Worm (Caenorhabditis elegans) whole organism, midembryonic: ENCODE results near the gene F16G10.7.

Experiments
- T22C8.4 ChIP-seq: fragments of 200-800 bp; sonication (Bioruptor generic); IDR thresholded peaks from 2 replicates; pipeline ENCODE4 v1.3.6; 2022; ENCODE audit warnings: missing genetic modification characterization, missing compliant biosample characterization
- cog-1 ChIP-seq: sonication (generic microtip); optimal IDR thresholded peaks from 2 replicates; lab custom pipeline; 2016; ENCODE audit warnings: missing genetic modification characterization, missing compliant biosample characterization
- flt-1 ChIP-seq: fragments of 200-800 bp; sonication (Bioruptor generic); IDR thresholded peaks from 2 replicates; pipeline ENCODE4 v1.3.6; 2022; ENCODE audit warnings: missing genetic modification characterization, missing compliant biosample characterization
- klf-2 ChIP-seq: fragments of 200-800 bp; sonication (Bioruptor generic); conservative IDR thresholded peaks from 2 replicates; pipeline ENCODE4 v1.3.6; 2022; ENCODE audit warnings: missing genetic modification reagents, missing genetic modification characterization, missing compliant biosample characterization
- med-1 ChIP-seq: sonication (generic microtip); optimal IDR thresholded peaks from 2 replicates; lab custom pipeline; 2017; ENCODE audit warnings: missing genetic modification characterization, mild to moderate bottlenecking, missing compliant biosample characterization, antibody characterized with exemption, missing genetic modification reagents; ENCODE audit not compliant: insufficient read depth
- ref-1 ChIP-seq: fragments of 200-800 bp; sonication (Bioruptor generic); conservative IDR thresholded peaks from 2 replicates; pipeline ENCODE4 v1.3.6; 2022; ENCODE audit warnings: missing genetic modification reagents, missing genetic modification characterization, missing compliant biosample characterization
- tab-1 ChIP-seq: fragments of 200-800 bp; sonication (Bioruptor generic); IDR thresholded peaks from 2 replicates; pipeline ENCODE4 v1.3.6; 2022; ENCODE audit warnings: missing genetic modification characterization, missing compliant biosample characterization
- ztf-23 ChIP-seq: fragments of 200-800 bp; sonication (Bioruptor generic); IDR thresholded peaks from 2 replicates; pipeline ENCODE4 v1.3.6; 2022; ENCODE audit warnings: missing genetic modification reagents, missing genetic modification characterization, missing compliant biosample characterization
- ztf-29 ChIP-seq: fragments of 200-800 bp; sonication (Bioruptor generic); IDR thresholded peaks from 2 replicates; pipeline ENCODE4 v1.3.6; 2022; ENCODE audit warnings: missing genetic modification reagents, missing genetic modification characterization, missing compliant biosample characterization

Gene F16G10.7

ce11 chrII:2411093-2411492 is 31.0 kb upstream of the F16G10.7 start:
- TF ChIP-seq ref-1 (GFP tag; lab: Robert Waterston, UW) (no peak), med-1 (GFP tag; lab: Kevin White, UChicago) (no peak), klf-2 (no peak), tab-1 (GFP tag; lab: Robert Waterston, UW) (no peak), cog-1 (tag; lab: Kevin White, UChicago) (no peak), flt-1 (GFP tag; lab: Robert Waterston, UW) (no peak), T22C8.4 (GFP tag; lab: Robert Waterston, UW) (no peak), ztf-23 (GFP tag; lab: Robert Waterston, UW) (no peak), ztf-29 (GFP tag; lab: Robert Waterston, UW) (no peak)

- TF ChIP-seq klf-2: no peak
- TF ChIP-seq med-1 (GFP tag; lab: Kevin White, UChicago): no peak
- TF ChIP-seq ztf-29 (GFP tag; lab: Robert Waterston, UW): no peak
- no peak for TF ChIP-seq ref-1 (GFP tag; lab: Robert Waterston, UW)
- no peak for TF ChIP-seq ztf-23 (GFP tag; lab: Robert Waterston, UW)
- TF ChIP-seq tab-1 (GFP tag; lab: Robert Waterston, UW): no peak
- TF ChIP-seq flt-1 (GFP tag; lab: Robert Waterston, UW): no peak
- no peak for TF ChIP-seq cog-1 (tag; lab: Kevin White, UChicago)
- TF ChIP-seq T22C8.4 (GFP tag; lab: Robert Waterston, UW): no peak
Measured at ce11 chrII:2403984-2404383, 23.9 kb upstream of the F16G10.7 start, which contains the start of gene F16G10.1. TSS of gene F16G10.1 (plus strand) at chrII:2404284.

ce11 chrII:2399810-2400209 is 19.7 kb upstream of the F16G10.7 start:
- TF ChIP-seq ztf-23 (GFP tag; lab: Robert Waterston, UW) (no peak), klf-2 (no peak), ztf-29 (GFP tag; lab: Robert Waterston, UW) (no peak), flt-1 (GFP tag; lab: Robert Waterston, UW) (no peak), med-1 (GFP tag; lab: Kevin White, UChicago) (no peak), T22C8.4 (GFP tag; lab: Robert Waterston, UW) (no peak), tab-1 (GFP tag; lab: Robert Waterston, UW) (no peak), cog-1 (tag; lab: Kevin White, UChicago) (no peak), ref-1 (GFP tag; lab: Robert Waterston, UW) (no peak)

ce11 chrII:2398884-2399283 is 18.8 kb upstream of the F16G10.7 start, which contains the start of gene F16G10.14:
TSS of gene F16G10.14 (minus strand) at chrII:2398984.
- no peak for TF ChIP-seq med-1 (GFP tag; lab: Kevin White, UChicago)
- no peak for TF ChIP-seq flt-1 (GFP tag; lab: Robert Waterston, UW)
- TF ChIP-seq ref-1 (GFP tag; lab: Robert Waterston, UW): no peak
- no peak for TF ChIP-seq ztf-23 (GFP tag; lab: Robert Waterston, UW)
- TF ChIP-seq ztf-29 (GFP tag; lab: Robert Waterston, UW): no peak
- TF ChIP-seq tab-1 (GFP tag; lab: Robert Waterston, UW): no peak
- TF ChIP-seq T22C8.4 (GFP tag; lab: Robert Waterston, UW): no peak
- no peak for TF ChIP-seq cog-1 (tag; lab: Kevin White, UChicago)
- no peak for TF ChIP-seq klf-2

- TF ChIP-seq med-1 (GFP tag; lab: Kevin White, UChicago) (no peak), cog-1 (tag; lab: Kevin White, UChicago) (no peak), ref-1 (GFP tag; lab: Robert Waterston, UW) (no peak), ztf-23 (GFP tag; lab: Robert Waterston, UW) (no peak), flt-1 (GFP tag; lab: Robert Waterston, UW) (no peak), tab-1 (GFP tag; lab: Robert Waterston, UW) (no peak), T22C8.4 (GFP tag; lab: Robert Waterston, UW) (no peak), klf-2 (no peak), ztf-29 (GFP tag; lab: Robert Waterston, UW) (no peak)
Measured at ce11 chrII:2395864-2396263, 15.8 kb upstream of the F16G10.7 start, which contains the start of gene F16G10.13. TSS of gene F16G10.13 (minus strand) at chrII:2395964.

ce11 chrII:2393821-2394220 is 13.7 kb upstream of the F16G10.7 start, which contains the start of gene F16G10.11:
TSS of gene F16G10.11 (minus strand) at chrII:2393921.
- TF ChIP-seq tab-1 (GFP tag; lab: Robert Waterston, UW) (no peak), ztf-23 (GFP tag; lab: Robert Waterston, UW) (no peak), ref-1 (GFP tag; lab: Robert Waterston, UW) (no peak), klf-2 (no peak), ztf-29 (GFP tag; lab: Robert Waterston, UW) (no peak), med-1 (GFP tag; lab: Kevin White, UChicago) (no peak), T22C8.4 (GFP tag; lab: Robert Waterston, UW) (no peak), cog-1 (tag; lab: Kevin White, UChicago) (no peak), flt-1 (GFP tag; lab: Robert Waterston, UW) (no peak)

- TF ChIP-seq T22C8.4 (GFP tag; lab: Robert Waterston, UW): no peak
- no peak for TF ChIP-seq med-1 (GFP tag; lab: Kevin White, UChicago)
- no peak for TF ChIP-seq ref-1 (GFP tag; lab: Robert Waterston, UW)
- TF ChIP-seq ztf-23 (GFP tag; lab: Robert Waterston, UW): no peak
- no peak for TF ChIP-seq flt-1 (GFP tag; lab: Robert Waterston, UW)
- no peak for TF ChIP-seq cog-1 (tag; lab: Kevin White, UChicago)
- no peak for TF ChIP-seq ztf-29 (GFP tag; lab: Robert Waterston, UW)
- no peak for TF ChIP-seq tab-1 (GFP tag; lab: Robert Waterston, UW)
Measured at ce11 chrII:2390884-2391283, 10.8 kb upstream of the F16G10.7 start, which contains the start of gene F16G10.10. TSS of gene F16G10.10 (minus strand) at chrII:2390984.

- TF ChIP-seq T22C8.4 (GFP tag; lab: Robert Waterston, UW): no peak
- no peak for TF ChIP-seq cog-1 (tag; lab: Kevin White, UChicago)
- TF ChIP-seq ztf-29 (GFP tag; lab: Robert Waterston, UW): no peak
- no peak for TF ChIP-seq ztf-23 (GFP tag; lab: Robert Waterston, UW)
- TF ChIP-seq flt-1 (GFP tag; lab: Robert Waterston, UW): no peak
- TF ChIP-seq ref-1 (GFP tag; lab: Robert Waterston, UW): no peak
- no peak for TF ChIP-seq med-1 (GFP tag; lab: Kevin White, UChicago)
- TF ChIP-seq klf-2: no peak
- no peak for TF ChIP-seq tab-1 (GFP tag; lab: Robert Waterston, UW)
Measured at ce11 chrII:2385495-2385894, 5.4 kb upstream of the F16G10.7 start, which contains the start of gene F16G10.9. TSS of gene F16G10.9 (minus strand) at chrII:2385595.
